Worm (Caenorhabditis elegans) whole organism, late embryonic: Measurements from ENCODE around the gene lgc-47.

Experiments
- gmeb-2 ChIP-seq: sonication (generic microtip); optimal IDR thresholded peaks from 2 replicates; lab custom pipeline; 2016; ENCODE audit warnings: missing genetic modification characterization, inconsistent platforms, missing compliant biosample characterization
- pqm-1 ChIP-seq: sonication (generic microtip); optimal IDR thresholded peaks from 2 replicates; lab custom pipeline; 2016; ENCODE audit warnings: missing genetic modification characterization, missing compliant biosample characterization

DNA sequence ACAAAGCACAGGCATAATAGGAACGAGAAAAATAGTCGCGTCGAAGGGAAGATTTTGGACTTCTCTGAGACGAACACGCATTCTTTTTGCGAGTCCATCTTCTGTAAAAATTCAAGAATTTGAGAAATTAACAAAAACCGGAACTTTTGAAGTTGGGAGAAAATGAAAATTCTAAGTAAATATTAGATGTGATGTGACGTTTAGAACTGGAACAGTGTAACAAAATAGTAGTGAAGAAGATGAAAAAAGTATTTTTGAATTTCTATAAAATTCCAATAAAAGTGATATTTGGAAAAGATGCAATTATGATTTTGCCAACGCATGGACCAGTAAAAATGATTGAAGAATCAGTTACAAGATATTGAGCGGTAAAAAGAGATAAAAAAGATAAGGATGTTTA lies 42.6 kb downstream of the lgc-47 start, which contains the start of gene slc-17.9:
- TF ChIP-seq gmeb-2 (tag; lab: Kevin White, UChicago), result no peak
- no peak for TF ChIP-seq pqm-1 (tag; lab: Kevin White, UChicago)
